Worm (Caenorhabditis elegans) whole organism, L4 larva: ENCODE measurements around the gene oac-54.

ENCODE experiments used
- aha-1 ChIP-seq: fragments of 150-350 bp; peaks from one replicate; lab custom pipeline; 2014; ENCODE audit warnings: missing biosample characterization, missing genetic modification characterization
- ceh-82 ChIP-seq: sonication (generic microtip); optimal IDR thresholded peaks from 2 replicates; lab custom pipeline; 2017; ENCODE audit warnings: missing biosample characterization, missing genetic modification characterization
- lin-15B ChIP-seq: fragments of 150-350 bp; sonication (generic microtip); optimal IDR thresholded peaks from 3 replicates; lab custom pipeline; 2014; ENCODE audit warnings: missing biosample characterization, missing genetic modification characterization
- mes-2 ChIP-seq: sonication (generic microtip); optimal IDR thresholded peaks from 2 replicates; lab custom pipeline; 2016; ENCODE audit warnings: missing genotype, mild to moderate bottlenecking, missing genetic modification characterization, missing compliant biosample characterization; ENCODE audit not compliant: poor library complexity, severe bottlenecking
- nhr-237 ChIP-seq: sonication (generic microtip); optimal IDR thresholded peaks from 2 replicates; lab custom pipeline; 2017; ENCODE audit warnings: missing biosample characterization, missing genetic modification characterization

ce11 chrII:9111471-9112016 lies 46.4 kb upstream of the oac-54 start:
- TF ChIP-seq mes-2 (tag; lab: Kevin White, UChicago) (no peak), nhr-237 (no peak), ceh-82 (tag; lab: Kevin White, UChicago) (no peak), aha-1 (tag; lab: Kevin White, UChicago) (no peak), lin-15B (tag; lab: Kevin White, UChicago) (no peak)
